Worm (Caenorhabditis elegans): ENCODE measurements around the gene swsn-3.

swsn-3 gene

ce11 chrIII:2795442-2796023 lies 27.1 kb upstream of the swsn-3 start (continued):
- TF ChIP-seq let-526 (GFP tag; IDR thresholded peaks at IDR 0.05) (no peak), akir-1 (GFP tag; optimal IDR thresholded peaks at IDR 0.05) (no peak), lir-1 (GFP tag; conservative IDR thresholded peaks at IDR 0.05) (no peak), ccch-3 (GFP tag; optimal IDR thresholded peaks at IDR 0.05) (no peak), F39B2.1 (GFP tag; IDR thresholded peaks at IDR 0.05) (no peak), nfya-1 (tag; optimal IDR thresholded peaks at IDR 0.05; ENCODE audit: borderline replicate concordance, insufficient read depth) (no peak), lin-26 (GFP tag; IDR thresholded peaks at IDR 0.05) (peak; percentile 67; the same call in 1 of the 2 replicates), gei-17 (GFP tag; optimal IDR thresholded peaks at IDR 0.05) (no peak), lin-35 (GFP tag; optimal IDR thresholded peaks at IDR 0.05) (no peak), ZK185.1 (tag; optimal IDR thresholded peaks at IDR 0.05; ENCODE audit: poor library complexity, severe bottlenecking) (no peak), lsl-1 (GFP tag; optimal IDR thresholded peaks at IDR 0.05) (peak; percentile 40), Y56A3A.18 (GFP tag; IDR thresholded peaks at IDR 0.05) (0 out of 2 replicates have a peak, but pooled peaks have one; percentile 25), tlf-1 (GFP tag; optimal IDR thresholded peaks at IDR 0.05) (no peak), lag-1 (GFP tag; IDR thresholded peaks at IDR 0.05) (no peak), B0261.1 (tag; optimal IDR thresholded peaks at IDR 0.05) (no peak), F57C9.4 (tag; optimal IDR thresholded peaks at IDR 0.05) (no peak), hmg-1.2 (GFP tag; IDR thresholded peaks at IDR 0.05) (peak; percentile 76), fkh-3 (tag; optimal IDR thresholded peaks at IDR 0.05) (no peak), nhr-27 (tag; optimal IDR thresholded peaks at IDR 0.05) (no peak), madf-6 (GFP tag; IDR thresholded peaks at IDR 0.05) (peak; percentile 55), tbp1 (GFP tag; optimal IDR thresholded peaks at IDR 0.05) (peak; percentile 23), chd-7 (tag; optimal IDR thresholded peaks at IDR 0.05) (no peak), Y95B8A.8 (GFP tag; IDR thresholded peaks at IDR 0.05) (no peak), aptf-2 (GFP tag; conservative IDR thresholded peaks at IDR 0.05) (0 out of 2 replicates have a peak, but pooled peaks have one; percentile 53), dox-1 (GFP tag; IDR thresholded peaks at IDR 0.05) (peak; percentile 70), ztf-22 (GFP tag; optimal IDR thresholded peaks at IDR 0.05) (no peak), ztf-28 (GFP tag; IDR thresholded peaks at IDR 0.05) (no peak), nhr-90 (tag; optimal IDR thresholded peaks at IDR 0.05) (no peak), bed-1 (GFP tag; IDR thresholded peaks at IDR 0.05) (no peak), mxl-1 (tag; optimal IDR thresholded peaks at IDR 0.05) (peak; percentile 13), F52B5.7 (tag; optimal IDR thresholded peaks at IDR 0.05) (no peak)

- TF ChIP-seq F10E7.11 (tag; optimal IDR thresholded peaks at IDR 0.05) (no peak), zfh-2 (GFP tag; conservative IDR thresholded peaks at IDR 0.05) (0 out of 2 replicates have a peak, but pooled peaks have one; percentile 9), nfyb-1 (GFP tag; IDR thresholded peaks at IDR 0.05) (0 out of 2 replicates have a peak, but pooled peaks have one; percentile 13)
These were observed 25.6 kb upstream of the swsn-3 start for ce11 chrIII:2794057-2794456.

ce11 chrIII:2787979-2788491 lies 19.6 kb upstream of the swsn-3 start, which contains the start of gene tbcc-1:
TSS of gene tbcc-1 (plus strand) at chrIII:2788441.
- TF ChIP-seq xnd-1 (tag; optimal IDR thresholded peaks at IDR 0.05), result peak; percentile 29
- no peak for TF ChIP-seq hlh-12 (tag; optimal IDR thresholded peaks at IDR 0.05)
- TF ChIP-seq ceh-79 (tag; optimal IDR thresholded peaks at IDR 0.05), result no peak
- TF ChIP-seq lsl-1 (GFP tag; optimal IDR thresholded peaks at IDR 0.05), result peak; percentile 58
- no peak for TF ChIP-seq C06A6.2 (GFP tag; conservative IDR thresholded peaks at IDR 0.05)
- no peak for TF ChIP-seq madf-3 (GFP tag; IDR thresholded peaks at IDR 0.05)
- peak; percentile 8 for TF ChIP-seq snpc-3.4 (tag; optimal IDR thresholded peaks at IDR 0.05)
- TF ChIP-seq tbp1 (GFP tag; optimal IDR thresholded peaks at IDR 0.05), result peak; percentile 15
- TF ChIP-seq lin-54 (GFP tag; optimal IDR thresholded peaks at IDR 0.05), result peak; percentile 24
- TF ChIP-seq nfya-1 (tag; optimal IDR thresholded peaks at IDR 0.05; ENCODE audit: borderline replicate concordance, insufficient read depth), result no peak
- no peak for TF ChIP-seq Y53G8AR.9 (GFP tag; conservative IDR thresholded peaks at IDR 0.05)
- peak; percentile 48; the same call in 1 of the 2 replicates for TF ChIP-seq F33H1.4 (GFP tag; IDR thresholded peaks at IDR 0.05)
- no peak for TF ChIP-seq madf-10 (tag; optimal IDR thresholded peaks at IDR 0.05)
- peak; percentile 46 for TF ChIP-seq hrde-1 (tag; optimal IDR thresholded peaks at IDR 0.05; ENCODE audit: borderline replicate concordance)
- TF ChIP-seq bed-2 (GFP tag; IDR thresholded peaks at IDR 0.05), result no peak

Measured in whole organism, young adult.